Worm (Caenorhabditis elegans): ENCODE measurements around the gene ceh-13.

The ceh-13 gene

ce11 chrIII:7526974-7527466 lies 28.4 kb upstream of the ceh-13 start:
- no peak for TF ChIP-seq hmbx-1 (tag; optimal IDR thresholded peaks at IDR 0.05)
- TF ChIP-seq B0310.2 (tag; optimal IDR thresholded peaks at IDR 0.05), result no peak
- TF ChIP-seq scrt-1 (GFP tag; IDR thresholded peaks at IDR 0.05), result no peak
- no peak for TF ChIP-seq hmg-4 (GFP tag; optimal IDR thresholded peaks at IDR 0.05)
- TF ChIP-seq ceh-13 (GFP tag; optimal IDR thresholded peaks at IDR 0.05), result no peak
- TF ChIP-seq ets-7 (tag; optimal IDR thresholded peaks at IDR 0.05), result no peak
- TF ChIP-seq tbx-37 (GFP tag; conservative IDR thresholded peaks at IDR 0.05), result no peak
- TF ChIP-seq ceh-36 (tag; optimal IDR thresholded peaks at IDR 0.05), result no peak
- TF ChIP-seq tra-4 (tag; optimal IDR thresholded peaks at IDR 0.05), result no peak
- TF ChIP-seq pes-1 (GFP tag; IDR thresholded peaks at IDR 0.05), result no peak
- TF ChIP-seq flt-1 (GFP tag; IDR thresholded peaks at IDR 0.05), result no peak
- no peak for TF ChIP-seq aly-1 (tag; optimal IDR thresholded peaks at IDR 0.05)
- TF ChIP-seq tbx-11 (GFP tag; IDR thresholded peaks at IDR 0.05), result no peak
- TF ChIP-seq hnd-1 (tag; optimal IDR thresholded peaks at IDR 0.05), result no peak
- TF ChIP-seq sea-1 (GFP tag; conservative IDR thresholded peaks at IDR 0.05), result no peak
- no peak for TF ChIP-seq ama-1 (optimal IDR thresholded peaks at IDR 0.05)
- no peak for TF ChIP-seq F13C5.2 (tag; optimal IDR thresholded peaks at IDR 0.05)

DNA sequence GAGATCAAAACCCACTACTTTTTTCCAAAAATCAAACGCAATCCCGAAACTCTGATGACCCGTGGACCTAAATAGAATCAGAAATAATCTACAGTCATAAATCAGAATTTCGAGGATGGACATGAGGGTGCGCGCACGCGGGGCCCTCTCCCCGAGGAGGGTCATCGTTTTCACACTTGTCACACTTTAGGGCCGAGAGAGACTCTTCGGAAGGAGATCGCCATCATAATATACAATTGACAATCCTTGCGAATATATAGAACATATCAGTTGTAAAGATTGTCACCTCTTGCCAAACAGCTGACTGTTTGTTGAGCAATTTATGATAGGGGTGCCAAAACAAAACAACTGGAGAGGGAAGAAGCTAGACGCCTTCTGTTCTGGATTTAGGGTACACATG lies 25.4 kb upstream of the ceh-13 start:
- no peak for TF ChIP-seq pes-1 (GFP tag; IDR thresholded peaks at IDR 0.05)
- no peak for TF ChIP-seq ceh-36 (tag; optimal IDR thresholded peaks at IDR 0.05)
- TF ChIP-seq hmbx-1 (tag; optimal IDR thresholded peaks at IDR 0.05), result no peak
- TF ChIP-seq tra-4 (tag; optimal IDR thresholded peaks at IDR 0.05), result no peak
- TF ChIP-seq sea-1 (GFP tag; conservative IDR thresholded peaks at IDR 0.05), result no peak
- no peak for TF ChIP-seq tbx-11 (GFP tag; IDR thresholded peaks at IDR 0.05)
- no peak for TF ChIP-seq ceh-13 (GFP tag; optimal IDR thresholded peaks at IDR 0.05)
- TF ChIP-seq aly-1 (tag; optimal IDR thresholded peaks at IDR 0.05), result no peak
- no peak for TF ChIP-seq flt-1 (GFP tag; IDR thresholded peaks at IDR 0.05)

ce11 chrIII:7530830-7531229 lies 24.6 kb upstream of the ceh-13 start:
- TF ChIP-seq ceh-13 (GFP tag; optimal IDR thresholded peaks at IDR 0.05) (no peak), B0310.2 (tag; optimal IDR thresholded peaks at IDR 0.05) (no peak), hmg-4 (GFP tag; optimal IDR thresholded peaks at IDR 0.05) (no peak), ceh-36 (tag; optimal IDR thresholded peaks at IDR 0.05) (no peak), scrt-1 (GFP tag; IDR thresholded peaks at IDR 0.05) (no peak), aly-1 (tag; optimal IDR thresholded peaks at IDR 0.05) (no peak), hnd-1 (tag; optimal IDR thresholded peaks at IDR 0.05) (no peak), tbx-37 (GFP tag; conservative IDR thresholded peaks at IDR 0.05) (no peak), tbx-11 (GFP tag; IDR thresholded peaks at IDR 0.05) (no peak), sea-1 (GFP tag; conservative IDR thresholded peaks at IDR 0.05) (no peak), tra-4 (tag; optimal IDR thresholded peaks at IDR 0.05) (no peak), F13C5.2 (tag; optimal IDR thresholded peaks at IDR 0.05) (no peak), ets-7 (tag; optimal IDR thresholded peaks at IDR 0.05) (no peak), flt-1 (GFP tag; IDR thresholded peaks at IDR 0.05) (no peak), hmbx-1 (tag; optimal IDR thresholded peaks at IDR 0.05) (no peak), ama-1 (optimal IDR thresholded peaks at IDR 0.05) (no peak), pes-1 (GFP tag; IDR thresholded peaks at IDR 0.05) (no peak)

- no peak for TF ChIP-seq F13C5.2 (tag; optimal IDR thresholded peaks at IDR 0.05)
- TF ChIP-seq tra-4 (tag; optimal IDR thresholded peaks at IDR 0.05), result no peak
- no peak for TF ChIP-seq sea-1 (GFP tag; conservative IDR thresholded peaks at IDR 0.05)
- TF ChIP-seq tbx-37 (GFP tag; conservative IDR thresholded peaks at IDR 0.05), result no peak
- TF ChIP-seq flt-1 (GFP tag; IDR thresholded peaks at IDR 0.05), result no peak
- TF ChIP-seq hnd-1 (tag; optimal IDR thresholded peaks at IDR 0.05), result no peak
- TF ChIP-seq hmbx-1 (tag; optimal IDR thresholded peaks at IDR 0.05), result no peak
- no peak for TF ChIP-seq B0310.2 (tag; optimal IDR thresholded peaks at IDR 0.05)
- no peak for TF ChIP-seq ceh-36 (tag; optimal IDR thresholded peaks at IDR 0.05)
- no peak for TF ChIP-seq pes-1 (GFP tag; IDR thresholded peaks at IDR 0.05)
- no peak for TF ChIP-seq scrt-1 (GFP tag; IDR thresholded peaks at IDR 0.05)
- no peak for TF ChIP-seq ama-1 (optimal IDR thresholded peaks at IDR 0.05)
- no peak for TF ChIP-seq ets-7 (tag; optimal IDR thresholded peaks at IDR 0.05)
Observed at ce11 chrIII:7531385-7531784, 24.1 kb upstream of the ceh-13 start.

ce11 chrIII:7533012-7533411 lies 22.4 kb upstream of the ceh-13 start:
- TF ChIP-seq pes-1 (GFP tag; IDR thresholded peaks at IDR 0.05) (no peak), scrt-1 (GFP tag; IDR thresholded peaks at IDR 0.05) (no peak), ama-1 (optimal IDR thresholded peaks at IDR 0.05) (no peak), ceh-36 (tag; optimal IDR thresholded peaks at IDR 0.05) (no peak), hmg-4 (GFP tag; optimal IDR thresholded peaks at IDR 0.05) (no peak), F13C5.2 (tag; optimal IDR thresholded peaks at IDR 0.05) (no peak), flt-1 (GFP tag; IDR thresholded peaks at IDR 0.05) (no peak), hnd-1 (tag; optimal IDR thresholded peaks at IDR 0.05) (no peak), ets-7 (tag; optimal IDR thresholded peaks at IDR 0.05) (no peak), ceh-13 (GFP tag; optimal IDR thresholded peaks at IDR 0.05) (no peak), hmbx-1 (tag; optimal IDR thresholded peaks at IDR 0.05) (no peak), sea-1 (GFP tag; conservative IDR thresholded peaks at IDR 0.05) (no peak), B0310.2 (tag; optimal IDR thresholded peaks at IDR 0.05) (no peak), tra-4 (tag; optimal IDR thresholded peaks at IDR 0.05) (no peak), tbx-11 (GFP tag; IDR thresholded peaks at IDR 0.05) (no peak), aly-1 (tag; optimal IDR thresholded peaks at IDR 0.05) (no peak), tbx-37 (GFP tag; conservative IDR thresholded peaks at IDR 0.05) (no peak)

DNA sequence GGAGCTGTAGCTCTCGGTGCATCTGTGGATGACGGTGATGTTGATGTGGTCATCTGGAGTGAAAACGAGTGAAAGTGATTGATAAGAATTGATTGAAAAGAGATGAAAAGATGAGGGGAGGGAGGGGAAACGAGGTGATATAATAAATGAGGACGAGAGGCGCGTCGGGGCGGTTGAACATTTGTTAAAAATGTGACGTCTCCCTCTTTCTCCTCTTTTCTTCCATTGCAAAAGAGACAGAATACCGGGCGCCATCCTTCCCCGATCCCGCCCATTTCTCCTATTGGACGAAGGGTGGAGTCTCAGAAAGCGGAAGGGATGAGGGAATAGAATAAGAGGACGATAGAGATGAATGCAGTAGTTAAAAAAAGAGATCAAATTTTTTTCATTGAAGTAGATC lies 20.8 kb upstream of the ceh-13 start:
- no peak for TF ChIP-seq hmg-4 (GFP tag; optimal IDR thresholded peaks at IDR 0.05)
- TF ChIP-seq tbx-37 (GFP tag; conservative IDR thresholded peaks at IDR 0.05), result no peak
- TF ChIP-seq tra-4 (tag; optimal IDR thresholded peaks at IDR 0.05), result no peak
- TF ChIP-seq B0310.2 (tag; optimal IDR thresholded peaks at IDR 0.05), result no peak
- TF ChIP-seq tbx-11 (GFP tag; IDR thresholded peaks at IDR 0.05), result no peak
- TF ChIP-seq F13C5.2 (tag; optimal IDR thresholded peaks at IDR 0.05), result no peak
- no peak for TF ChIP-seq scrt-1 (GFP tag; IDR thresholded peaks at IDR 0.05)
- TF ChIP-seq ceh-13 (GFP tag; optimal IDR thresholded peaks at IDR 0.05), result no peak
- no peak for TF ChIP-seq sea-1 (GFP tag; conservative IDR thresholded peaks at IDR 0.05)
- TF ChIP-seq ceh-36 (tag; optimal IDR thresholded peaks at IDR 0.05), result no peak
- TF ChIP-seq hmbx-1 (tag; optimal IDR thresholded peaks at IDR 0.05), result no peak
- TF ChIP-seq aly-1 (tag; optimal IDR thresholded peaks at IDR 0.05), result no peak
- TF ChIP-seq hnd-1 (tag; optimal IDR thresholded peaks at IDR 0.05), result no peak
- TF ChIP-seq pes-1 (GFP tag; IDR thresholded peaks at IDR 0.05), result no peak
- TF ChIP-seq flt-1 (GFP tag; IDR thresholded peaks at IDR 0.05), result no peak
- TF ChIP-seq ets-7 (tag; optimal IDR thresholded peaks at IDR 0.05), result no peak

ce11 chrIII:7535347-7535746 lies 20.1 kb upstream of the ceh-13 start:
- TF ChIP-seq flt-1 (GFP tag; IDR thresholded peaks at IDR 0.05) (no peak), hmg-4 (GFP tag; optimal IDR thresholded peaks at IDR 0.05) (no peak), tbx-37 (GFP tag; conservative IDR thresholded peaks at IDR 0.05) (no peak), tra-4 (tag; optimal IDR thresholded peaks at IDR 0.05) (no peak), B0310.2 (tag; optimal IDR thresholded peaks at IDR 0.05) (no peak), sea-1 (GFP tag; conservative IDR thresholded peaks at IDR 0.05) (no peak), ceh-36 (tag; optimal IDR thresholded peaks at IDR 0.05) (no peak), F13C5.2 (tag; optimal IDR thresholded peaks at IDR 0.05) (no peak), ets-7 (tag; optimal IDR thresholded peaks at IDR 0.05) (no peak), aly-1 (tag; optimal IDR thresholded peaks at IDR 0.05) (no peak), hmbx-1 (tag; optimal IDR thresholded peaks at IDR 0.05) (no peak), ceh-13 (GFP tag; optimal IDR thresholded peaks at IDR 0.05) (no peak), tbx-11 (GFP tag; IDR thresholded peaks at IDR 0.05) (no peak), scrt-1 (GFP tag; IDR thresholded peaks at IDR 0.05) (no peak), pes-1 (GFP tag; IDR thresholded peaks at IDR 0.05) (no peak), ama-1 (optimal IDR thresholded peaks at IDR 0.05) (no peak), hnd-1 (tag; optimal IDR thresholded peaks at IDR 0.05) (no peak)

Measured in whole organism, early embryonic.